Worm (Caenorhabditis elegans) whole organism, dauer: Measurements from ENCODE around the gene K09E9.7.

Experiments used
- unc-62 ChIP-seq: sonication (generic microtip); optimal IDR thresholded peaks from 2 replicates; lab custom pipeline; 2017; ENCODE audit warnings: missing biosample characterization, missing genetic modification reagents, missing genetic modification characterization

K09E9.7 gene

DNA sequence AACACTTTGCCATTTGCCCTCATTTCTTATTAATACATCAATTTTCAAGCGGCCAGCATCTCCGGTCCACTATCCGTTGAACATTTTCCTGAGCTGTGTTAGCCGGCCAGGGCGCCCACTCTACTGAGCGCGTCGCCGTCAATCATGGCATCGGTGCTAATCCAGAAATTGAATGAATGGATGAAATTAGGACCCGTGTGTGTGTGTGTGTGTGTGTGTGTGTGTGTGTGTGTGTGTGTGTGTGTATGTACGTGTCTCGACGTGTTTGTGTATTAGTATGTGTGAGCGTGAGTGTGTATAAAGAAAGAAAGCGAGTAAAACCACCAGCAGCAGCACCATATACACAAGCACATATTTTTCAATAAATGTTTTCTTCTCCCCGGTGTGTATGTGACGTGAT, 12.5 kb downstream of the K09E9.7 start:
- TF ChIP-seq unc-62: no peak

ce11 chrX:15654969-15655368, 14.3 kb downstream of the K09E9.7 start:
- TF ChIP-seq unc-62: no peak

- TF ChIP-seq unc-62: no peak
These were observed 14.9 kb downstream of the K09E9.7 start for ce11 chrX:15655623-15656022.

ce11 chrX:15657773-15658172, 17.1 kb downstream of the K09E9.7 start:
- TF ChIP-seq unc-62: no peak

DNA sequence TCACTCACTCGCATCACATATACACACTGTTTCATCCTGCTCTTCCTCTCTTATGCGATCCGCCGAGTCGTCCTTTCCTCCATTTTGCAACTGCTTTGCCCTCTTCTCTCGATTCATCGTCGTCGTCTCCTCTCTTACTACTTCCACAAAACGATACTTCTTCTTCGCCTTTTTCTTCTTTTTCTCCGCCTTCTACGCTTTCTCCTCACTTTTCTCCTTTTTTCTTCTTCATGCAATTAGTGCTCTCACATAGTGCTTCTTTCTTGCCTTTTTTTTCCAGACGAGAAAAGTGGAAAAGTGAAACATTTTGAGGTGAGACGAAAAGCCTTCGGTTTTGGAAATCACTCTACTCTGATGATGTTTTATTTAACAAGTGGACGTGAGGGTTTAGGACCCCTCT, 18.9 kb downstream of the K09E9.7 start:
- no peak for TF ChIP-seq unc-62

DNA sequence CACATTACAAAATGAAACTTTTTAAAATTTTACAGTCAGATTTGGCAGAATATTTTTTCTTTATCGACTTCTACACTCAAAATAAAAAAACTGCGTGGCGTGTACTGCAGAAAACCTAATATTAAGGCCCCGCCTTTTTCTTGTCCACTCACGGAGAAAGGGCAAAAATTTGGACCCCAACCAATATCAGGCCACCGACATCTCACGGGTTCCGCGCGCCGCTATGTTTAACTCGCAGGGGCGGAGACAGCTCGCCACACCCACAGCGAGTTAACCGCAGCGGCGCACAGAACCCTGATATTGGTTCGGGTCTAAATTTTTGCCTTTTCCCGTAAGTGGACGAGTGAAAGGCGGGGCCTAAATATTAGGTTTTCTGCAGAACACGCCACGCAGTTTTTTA, 23.0 kb downstream of the K09E9.7 start:
- TF ChIP-seq unc-62: no peak

DNA sequence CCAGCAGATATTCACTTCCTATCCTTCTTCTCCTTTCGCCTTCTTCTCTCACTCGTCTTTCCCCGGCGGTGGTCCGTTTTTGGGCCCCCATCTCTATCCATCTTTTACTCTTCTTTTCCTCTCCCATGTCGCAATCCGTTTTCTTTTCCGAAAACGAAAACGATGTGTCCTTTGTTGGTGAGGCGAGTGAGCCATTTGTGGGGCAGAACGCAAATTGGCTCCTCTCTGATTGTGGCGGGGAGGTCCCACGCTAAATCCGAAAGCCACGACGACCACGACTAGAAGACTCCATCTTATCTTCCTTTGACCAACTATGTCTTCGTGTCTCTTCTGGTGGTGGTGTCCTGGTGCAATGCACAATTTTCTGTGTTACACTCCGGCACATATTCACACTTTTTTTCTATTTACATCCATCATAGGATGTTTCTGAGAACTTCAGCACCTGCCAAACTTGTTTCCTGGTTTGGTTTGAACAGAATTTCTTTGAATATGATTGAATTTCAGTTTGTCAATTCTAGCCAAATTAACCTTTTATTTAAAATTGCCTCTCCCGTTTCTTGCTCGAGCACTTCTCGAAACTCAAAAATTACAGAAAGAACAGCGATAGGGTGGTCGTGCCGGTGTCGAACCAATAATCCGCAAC, 25.6 kb downstream of the K09E9.7 start, which contains the start of gene pcdr-1:
pcdr-1 (plus strand) TSS at position 593 of the 643 bp plus-strand sequence.
- TF ChIP-seq unc-62: no peak

ce11 chrX:15668053-15668599, 27.4 kb downstream of the K09E9.7 start:
- TF ChIP-seq unc-62: no peak

- no peak for TF ChIP-seq unc-62
These were observed 28.0 kb downstream of the K09E9.7 start for ce11 chrX:15668695-15669094.

DNA sequence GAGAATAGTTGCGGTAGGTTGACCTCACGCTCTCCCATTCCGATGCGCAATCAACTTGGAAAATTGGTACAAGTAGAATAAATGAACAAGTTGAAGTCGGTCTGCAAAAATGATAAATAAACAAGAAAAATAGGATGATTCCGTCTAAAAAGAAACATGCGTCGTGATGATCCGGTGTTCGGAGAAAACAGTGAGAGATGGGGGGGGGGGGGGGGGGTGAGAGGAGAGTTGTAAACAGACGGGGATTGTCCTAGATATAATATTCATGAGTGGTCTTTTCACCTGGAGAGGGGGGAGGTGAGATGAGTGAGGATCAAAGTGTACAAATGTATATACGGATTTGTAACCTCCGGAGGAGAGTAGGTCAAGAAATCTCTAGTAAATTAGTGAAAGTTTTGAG, 34.9 kb downstream of the K09E9.7 start, which contains the start of gene F59D12.2:
F59D12.2 (minus strand) TSS at position 101 of the 400 bp plus-strand sequence.
- no peak for TF ChIP-seq unc-62

DNA sequence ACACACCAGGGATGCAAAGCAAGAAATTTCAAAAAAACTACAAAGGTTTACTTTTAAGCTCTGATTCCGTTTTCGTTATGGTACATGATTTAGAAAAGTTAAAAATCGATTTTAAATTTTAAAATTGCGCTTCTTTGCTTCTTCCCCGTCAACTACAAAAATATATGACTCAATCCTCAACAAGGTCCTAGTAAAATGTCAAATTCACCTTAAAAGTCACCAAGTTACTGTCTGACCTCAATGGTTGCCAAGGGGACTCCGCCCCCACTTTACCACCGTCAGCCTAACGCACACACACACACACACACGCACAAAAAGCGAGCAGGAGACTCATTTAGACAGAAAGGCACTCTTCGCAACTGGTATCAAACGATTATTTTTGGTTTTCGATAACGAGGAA, 40.7 kb downstream of the K09E9.7 start, which contains the start of gene gpn-1:
gpn-1 (plus strand) TSS at position 301 of the 400 bp plus-strand sequence.
- TF ChIP-seq unc-62: no peak

- no peak for TF ChIP-seq unc-62
These were observed 48.5 kb downstream of the K09E9.7 start, which contains the start of gene C03H12.1 for ce11 chrX:15689244-15689643. TSS of gene C03H12.1 (plus strand) at chrX:15689449.
